Worm (Caenorhabditis elegans) whole organism, L1 larva: ENCODE results near the gene srh-235.
"Not testable (repeated sequence)": the region's sequence is repeated elsewhere in the genome, so short reads cannot be mapped to it uniquely, and the experiment has no call there.

ENCODE experiments used
- C04F5.9 ChIP-seq: sonication (generic microtip); optimal IDR thresholded peaks from 2 replicates; lab custom pipeline; 2016; ENCODE audit warnings: missing genetic modification characterization, missing compliant biosample characterization
- C16A3.4 ChIP-seq: fragments of 150-350 bp; optimal IDR thresholded peaks from 2 replicates; lab custom pipeline; 2014; ENCODE audit warnings: missing biosample characterization, missing genetic modification characterization
- Y116A8C.19 ChIP-seq: sonication (generic microtip); optimal IDR thresholded peaks from 2 replicates; lab custom pipeline; 2016; ENCODE audit warnings: missing compliant biosample characterization, missing genetic modification characterization, borderline replicate concordance
- aha-1 ChIP-seq: fragments of 150-350 bp; optimal IDR thresholded peaks from 2 replicates; lab custom pipeline; 2014; ENCODE audit warnings: missing biosample characterization, missing genetic modification characterization
- ama-1 ChIP-seq: fragments of 150-350 bp; optimal IDR thresholded peaks from 2 replicates; lab custom pipeline; 2014
- blmp-1 ChIP-seq: fragments of 150-350 bp; optimal IDR thresholded peaks from 2 replicates; lab custom pipeline; 2014; ENCODE audit warnings: missing biosample characterization, missing genetic modification characterization
- ceh-90 ChIP-seq: sonication (generic microtip); optimal IDR thresholded peaks from 2 replicates; lab custom pipeline; 2016; ENCODE audit warnings: missing genetic modification characterization, missing compliant biosample characterization
- dsc-1 ChIP-seq: sonication (generic microtip); optimal IDR thresholded peaks from 2 replicates; lab custom pipeline; 2016; ENCODE audit warnings: mild to moderate bottlenecking, missing genetic modification characterization, missing compliant biosample characterization
- efl-1 ChIP-seq, 4 experiments: fragments of 150-350 bp; optimal IDR thresholded peaks in 3 of 4; peaks in 1 of 4; 1 replicate in 1 of 4; 2 replicates in 3 of 4; lab custom pipeline; 2014; ENCODE audit warnings: missing biosample characterization in 2 of 4, missing genetic modification characterization in 2 of 4, missing genetic modification reagents in 2 of 4
- efl-3 ChIP-seq: fragments of 200-800 bp; sonication (Bioruptor generic); optimal IDR thresholded peaks from 2 replicates; lab custom pipeline; 2018; ENCODE audit warnings: mild to moderate bottlenecking, missing genetic modification characterization, missing compliant biosample characterization
- elt-2 ChIP-seq: sonication (generic microtip); optimal IDR thresholded peaks from 2 replicates; lab custom pipeline; 2016; ENCODE audit warnings: missing genetic modification characterization, mild to moderate bottlenecking, inconsistent platforms, missing compliant biosample characterization, missing genetic modification reagents
- fkh-4 ChIP-seq: sonication (generic microtip); optimal IDR thresholded peaks from 2 replicates; lab custom pipeline; 2016; ENCODE audit warnings: missing compliant biosample characterization, missing genetic modification characterization, borderline replicate concordance
- fos-1 ChIP-seq: fragments of 150-350 bp; optimal IDR thresholded peaks from 2 replicates; lab custom pipeline; 2014; ENCODE audit warnings: missing biosample characterization, missing genetic modification characterization
- grh-1 ChIP-seq: fragments of 200-800 bp; sonication (Bioruptor generic); IDR thresholded peaks from 2 replicates; pipeline ENCODE4 v1.3.6; 2022; ENCODE audit warnings: missing genetic modification reagents, missing genetic modification characterization, missing compliant biosample characterization
- hlh-17 ChIP-seq: fragments of 200-800 bp; sonication (Bioruptor generic); optimal IDR thresholded peaks from 2 replicates; lab custom pipeline; 2018; ENCODE audit warnings: missing genetic modification characterization, mild to moderate bottlenecking, missing compliant biosample characterization, moderate library complexity, borderline replicate concordance
- hpl-2 ChIP-seq: fragments of 150-350 bp; optimal IDR thresholded peaks from 2 replicates; lab custom pipeline; 2014; ENCODE audit warnings: missing biosample characterization, missing genetic modification reagents, missing genetic modification characterization
- isw-1 ChIP-seq: fragments of 200-800 bp; sonication (Bioruptor generic); IDR thresholded peaks from 2 replicates; pipeline ENCODE4 v1.3.6; 2022; ENCODE audit warnings: missing genetic modification characterization, missing compliant biosample characterization
- lin-14 ChIP-seq: fragments of 200-800 bp; sonication (Bioruptor generic); optimal IDR thresholded peaks from 2 replicates; lab custom pipeline; 2018; ENCODE audit warnings: mild to moderate bottlenecking, missing genetic modification characterization, moderate library complexity, missing compliant biosample characterization
- lin-15B ChIP-seq: fragments of 150-350 bp; sonication (generic microtip); optimal IDR thresholded peaks from 3 replicates; lab custom pipeline; 2014; ENCODE audit warnings: missing biosample characterization, missing genetic modification characterization
- lsy-2 ChIP-seq, 2 experiments: fragments of 150-350 bp; optimal IDR thresholded peaks; 2 replicates each; lab custom pipeline; 2014; ENCODE audit warnings: missing biosample characterization in 2 of 2, missing genetic modification characterization in 2 of 2
- mab-9 ChIP-seq: fragments of 200-800 bp; sonication (Bioruptor generic); IDR thresholded peaks from 2 replicates; pipeline ENCODE4 v1.3.6; 2022; ENCODE audit warnings: missing genetic modification reagents, missing genetic modification characterization, missing compliant biosample characterization
- mef-2 ChIP-seq: fragments of 150-350 bp; optimal IDR thresholded peaks from 2 replicates; lab custom pipeline; 2014; ENCODE audit warnings: missing biosample characterization, missing genetic modification characterization
- nhr-19 ChIP-seq: fragments of 200-800 bp; sonication (Bioruptor generic); conservative IDR thresholded peaks from 2 replicates; pipeline ENCODE4 v1.3.6; 2022; ENCODE audit warnings: missing genetic modification characterization, missing compliant biosample characterization
- nhr-47 ChIP-seq: sonication (generic microtip); optimal IDR thresholded peaks from 2 replicates; lab custom pipeline; 2016; ENCODE audit warnings: mild to moderate bottlenecking, missing genetic modification characterization, moderate library complexity, missing compliant biosample characterization
- nhr-71 ChIP-seq: sonication (generic microtip); optimal IDR thresholded peaks from 2 replicates; lab custom pipeline; 2016; ENCODE audit warnings: mild to moderate bottlenecking, missing genetic modification characterization, moderate library complexity, missing compliant biosample characterization
- nhr-76 ChIP-seq: sonication (generic microtip); optimal IDR thresholded peaks from 2 replicates; lab custom pipeline; 2017; ENCODE audit warnings: missing biosample characterization, missing genetic modification characterization
- nhr-90 ChIP-seq: sonication (generic microtip); optimal IDR thresholded peaks from 2 replicates; lab custom pipeline; 2016; ENCODE audit warnings: mild to moderate bottlenecking, missing genetic modification characterization, missing compliant biosample characterization; ENCODE audit not compliant: poor library complexity
- pqm-1 ChIP-seq: sonication (generic microtip); optimal IDR thresholded peaks from 3 replicates; lab custom pipeline; 2017; ENCODE audit warnings: missing biosample characterization, missing genetic modification characterization
- skn-1 ChIP-seq: fragments of 150-350 bp; optimal IDR thresholded peaks from 2 replicates; lab custom pipeline; 2014; ENCODE audit warnings: missing biosample characterization, missing genetic modification characterization
- swsn-7 ChIP-seq: sonication (generic microtip); optimal IDR thresholded peaks from 2 replicates; lab custom pipeline; 2016; ENCODE audit warnings: missing genetic modification characterization, missing compliant biosample characterization
- unc-98 ChIP-seq: fragments of 200-800 bp; sonication (Bioruptor generic); IDR thresholded peaks from 2 replicates; pipeline ENCODE4 v1.3.6; 2022; ENCODE audit warnings: missing genetic modification characterization, missing compliant biosample characterization
- xbp-1 ChIP-seq: sonication (generic microtip); optimal IDR thresholded peaks from 2 replicates; lab custom pipeline; 2016; ENCODE audit warnings: missing genetic modification characterization, missing compliant biosample characterization
- zip-4 ChIP-seq: fragments of 200-800 bp; sonication (Bioruptor generic); optimal IDR thresholded peaks from 2 replicates; lab custom pipeline; 2018; ENCODE audit warnings: mild to moderate bottlenecking, missing genetic modification characterization, moderate library complexity, missing compliant biosample characterization

Gene srh-235

DNA sequence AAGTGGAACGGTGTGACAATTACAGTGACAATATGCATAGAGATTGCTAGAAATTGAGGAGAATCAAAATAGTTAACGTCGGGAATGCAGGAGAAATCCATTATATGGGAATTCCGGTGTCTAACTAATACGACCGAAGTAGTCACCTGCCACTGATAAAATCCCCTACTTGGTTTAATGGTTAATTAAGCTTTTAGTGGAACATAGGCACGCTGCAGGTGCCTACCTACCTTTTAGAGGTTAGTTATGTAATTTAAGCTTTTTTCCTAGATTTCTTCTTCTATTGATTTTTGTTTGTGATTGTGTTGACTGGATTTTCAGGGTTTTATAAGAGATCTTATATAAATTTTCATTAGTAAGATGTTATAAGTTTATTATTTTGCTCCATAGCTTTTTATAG lies 15.3 kb downstream of the srh-235 start, which contains the start of gene srh-203:
Gene srh-203 (minus strand): TSS at position 101 of the 400 bp plus-strand sequence.
- TF ChIP-seq isw-1 (GFP tag; lab: Robert Waterston, UW); nhr-19; nhr-47 (tag; lab: Kevin White, UChicago): not testable (repeated sequence)

DNA sequence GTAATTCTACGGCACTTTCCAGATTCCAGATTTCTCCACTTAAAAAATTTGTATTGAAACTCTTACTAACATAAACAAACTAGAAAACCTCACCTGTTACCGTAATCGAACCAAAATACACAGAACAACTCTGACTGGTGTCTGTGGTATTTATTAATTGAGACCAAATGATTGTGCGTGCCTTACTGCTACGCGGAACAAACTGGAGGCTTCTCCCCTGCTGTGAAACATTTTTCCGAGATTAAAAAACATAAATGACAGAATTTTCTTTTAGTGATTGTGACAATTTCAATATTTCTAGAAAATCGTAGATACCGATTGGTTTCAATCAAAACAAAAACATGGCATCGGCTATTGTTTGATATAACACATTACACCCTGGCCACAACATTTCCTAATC lies 21.6 kb downstream of the srh-235 start:
- TF ChIP-seq ama-1 (lab: Kevin White, UChicago) = no peak
- no peak for TF ChIP-seq elt-2 (tag; lab: Kevin White, UChicago)
- TF ChIP-seq zip-4 (GFP tag; lab: Kevin White, UChicago) = no peak
- no peak for TF ChIP-seq Y116A8C.19 (tag; lab: Kevin White, UChicago)
- TF ChIP-seq C16A3.4 (tag; lab: Kevin White, UChicago) = no peak
- no peak for TF ChIP-seq swsn-7 (tag; lab: Kevin White, UChicago)
- no peak for TF ChIP-seq nhr-76 (tag; lab: Kevin White, UChicago)
- no peak for TF ChIP-seq nhr-90 (tag; lab: Kevin White, UChicago)

DNA sequence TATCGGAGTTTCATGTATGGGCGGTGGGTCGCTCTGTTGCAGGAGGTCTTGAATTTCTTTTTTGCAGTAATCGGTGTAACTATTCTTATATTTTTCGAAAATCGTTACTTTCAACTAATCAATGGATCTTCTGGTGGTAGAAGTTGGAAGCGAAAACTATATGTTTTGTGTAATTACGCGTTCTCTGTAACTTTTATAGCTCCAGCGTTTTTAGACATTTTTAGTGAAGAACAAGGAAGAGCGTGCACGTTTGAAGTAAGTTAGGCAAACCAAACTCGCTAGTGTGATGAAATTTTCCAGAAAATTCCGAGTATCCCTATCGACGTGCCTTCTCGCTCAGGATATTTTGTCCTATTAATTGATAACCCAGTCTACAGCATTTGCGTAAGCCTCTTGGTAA lies 32.1 kb downstream of the srh-235 start, which contains the start of gene srh-154:
Gene srh-154 (plus strand): TSS at position 301 of the 400 bp plus-strand sequence.
- TF ChIP-seq nhr-76 (tag; lab: Kevin White, UChicago) (no peak), efl-1 (optimal IDR thresholded peaks at IDR 0.05; lab: Kevin White, UChicago) (no peak), efl-1 (GFP tag; optimal IDR thresholded peaks at IDR 0.05 in 1 of 2; lab: Kevin White, UChicago) (peak in 1 of 2 experiments; percentile 55), ceh-90 (no peak), blmp-1 (tag; lab: Kevin White, UChicago) (no peak)

DNA sequence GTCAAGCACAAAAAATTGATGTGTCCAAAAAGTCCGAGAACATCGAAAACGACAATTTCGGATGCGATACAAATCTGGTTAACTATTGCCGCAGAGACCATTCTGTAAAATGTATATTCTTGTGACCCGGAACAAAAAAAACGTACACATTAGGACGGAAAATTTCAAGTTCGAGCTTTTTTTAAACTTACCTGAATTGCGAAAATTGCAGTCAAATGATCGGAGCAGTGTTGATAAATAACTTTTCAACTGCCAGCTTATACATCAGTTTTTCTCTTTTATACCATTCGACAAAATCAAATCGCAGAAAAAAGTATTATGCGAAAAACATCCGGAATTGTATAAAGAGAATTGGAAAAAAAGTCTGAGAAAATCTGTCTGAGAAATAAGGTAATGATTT lies 33.1 kb downstream of the srh-235 start, which contains the start of gene srsx-2:
Gene srsx-2 (minus strand): TSS at position 101 of the 400 bp plus-strand sequence.
- TF ChIP-seq Y116A8C.19 (tag; lab: Kevin White, UChicago) (no peak), grh-1 (GFP tag; lab: Robert Waterston, UW) (no peak), mef-2 (tag; lab: Kevin White, UChicago) (no peak)

DNA sequence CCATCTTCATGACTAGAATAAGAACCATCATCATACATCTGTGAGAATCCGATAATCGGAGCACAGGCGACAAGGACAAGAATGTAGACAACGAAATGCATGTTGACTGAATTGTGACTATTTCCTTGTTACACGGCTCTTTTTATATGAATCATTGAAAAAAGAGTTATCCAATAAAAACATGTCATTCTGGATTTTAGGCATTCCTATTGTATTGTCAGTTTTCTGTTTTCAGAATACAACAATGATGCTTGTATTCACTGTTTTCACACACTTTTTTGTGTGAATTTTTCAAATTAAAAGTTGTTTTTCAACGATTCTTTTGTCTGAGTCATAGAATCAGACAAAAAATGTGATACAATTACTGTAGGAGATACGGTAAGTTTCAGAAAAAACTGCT lies 35.0 kb downstream of the srh-235 start, which contains the start of gene F20E11.18:
Gene F20E11.18 (minus strand): TSS at position 101 of the 400 bp plus-strand sequence.
- TF ChIP-seq mab-9 (GFP tag; lab: Robert Waterston, UW) (no peak), fos-1 (tag; lab: Kevin White, UChicago) (no peak), pqm-1 (no peak), xbp-1 (tag; lab: Kevin White, UChicago) (no peak), lin-15B (tag; lab: Kevin White, UChicago) (no peak), unc-98 (GFP tag; lab: Robert Waterston, UW) (no peak), hlh-17 (GFP tag; lab: Kevin White, UChicago) (no peak), hpl-2 (GFP tag; lab: Kevin White, UChicago) (no peak), lin-14 (GFP tag; lab: Kevin White, UChicago) (no peak), aha-1 (tag; lab: Kevin White, UChicago) (no peak), fkh-4 (tag; lab: Kevin White, UChicago) (no peak), zip-4 (GFP tag; lab: Kevin White, UChicago) (no peak), skn-1 (tag; lab: Kevin White, UChicago) (no peak), swsn-7 (tag; lab: Kevin White, UChicago) (no peak), dsc-1 (tag; lab: Kevin White, UChicago) (no peak), nhr-71 (tag; lab: Kevin White, UChicago) (no peak), mef-2 (tag; lab: Kevin White, UChicago) (no peak), efl-3 (GFP tag; lab: Kevin White, UChicago) (no peak), lsy-2 (tag; optimal IDR thresholded peaks at IDR 0.05; lab: Kevin White, UChicago) (no peak), C04F5.9 (tag; lab: Kevin White, UChicago) (no peak)
